Worm (Caenorhabditis elegans) whole organism, L1 larva: ENCODE measurements around the gene C29F9.9.
A peak's percentile ranks its signal among the peaks of the same experiment; 100 is the strongest.

Experiments
- C04F5.9 ChIP-seq: sonication (generic microtip); optimal IDR thresholded peaks from 2 replicates; lab custom pipeline; 2016; ENCODE audit warnings: missing genetic modification characterization, missing compliant biosample characterization
- C16A3.4 ChIP-seq: fragments of 150-350 bp; optimal IDR thresholded peaks from 2 replicates; lab custom pipeline; 2014; ENCODE audit warnings: missing biosample characterization, missing genetic modification characterization
- Y116A8C.19 ChIP-seq: sonication (generic microtip); optimal IDR thresholded peaks from 2 replicates; lab custom pipeline; 2016; ENCODE audit warnings: missing compliant biosample characterization, missing genetic modification characterization, borderline replicate concordance
- aly-2 ChIP-seq: fragments of 150-350 bp; optimal IDR thresholded peaks from 2 replicates; lab custom pipeline; 2014; ENCODE audit warnings: missing biosample characterization, missing genetic modification characterization
- ama-1 ChIP-seq: fragments of 150-350 bp; optimal IDR thresholded peaks from 2 replicates; lab custom pipeline; 2014
- ceh-82 ChIP-seq, 3 experiments: fragments of 150-350 bp in 1 of 3; sonication (generic microtip) in 2 of 3; optimal IDR thresholded peaks; 2 replicates each; lab custom pipeline; 2014 to 2017; ENCODE audit warnings: missing biosample characterization in 3 of 3, missing genetic modification characterization in 3 of 3
- ceh-88 ChIP-seq: fragments of 200-800 bp; sonication (Bioruptor generic); IDR thresholded peaks from 2 replicates; pipeline ENCODE4 v1.3.6; 2022; ENCODE audit warnings: missing genetic modification characterization, missing compliant biosample characterization
- ceh-90 ChIP-seq: sonication (generic microtip); optimal IDR thresholded peaks from 2 replicates; lab custom pipeline; 2016; ENCODE audit warnings: missing genetic modification characterization, missing compliant biosample characterization
- ces-1 ChIP-seq: fragments of 150-350 bp; optimal IDR thresholded peaks from 2 replicates; lab custom pipeline; 2014; ENCODE audit warnings: missing biosample characterization, missing genetic modification reagents, missing genetic modification characterization
- dpl-1 ChIP-seq, 3 experiments: fragments of 150-350 bp in 2 of 3; sonication (generic microtip) in 1 of 3; optimal IDR thresholded peaks; 2 replicates each; lab custom pipeline; 2014 to 2017; ENCODE audit warnings: missing biosample characterization in 3 of 3, missing genetic modification characterization in 3 of 3, missing genetic modification reagents in 3 of 3
- dsc-1 ChIP-seq: sonication (generic microtip); optimal IDR thresholded peaks from 2 replicates; lab custom pipeline; 2016; ENCODE audit warnings: mild to moderate bottlenecking, missing genetic modification characterization, missing compliant biosample characterization
- egl-13 ChIP-seq: sonication (generic microtip); optimal IDR thresholded peaks from 2 replicates; lab custom pipeline; 2016; ENCODE audit warnings: missing genotype, missing genetic modification reagents, missing genetic modification characterization, missing compliant biosample characterization
- elt-2 ChIP-seq: sonication (generic microtip); optimal IDR thresholded peaks from 2 replicates; lab custom pipeline; 2016; ENCODE audit warnings: missing genetic modification characterization, mild to moderate bottlenecking, inconsistent platforms, missing compliant biosample characterization, missing genetic modification reagents
- elt-3 ChIP-seq, 6 experiments: fragments of 150-350 bp in 1 of 6; sonication (generic microtip); optimal IDR thresholded peaks; 2 replicates each; lab custom pipeline; 2017 to 2018; ENCODE audit warnings: missing biosample characterization in 6 of 6, missing genetic modification characterization in 6 of 6, inconsistent platforms in 1 of 6
- fkh-10 ChIP-seq: sonication (generic microtip); optimal IDR thresholded peaks from 2 replicates; lab custom pipeline; 2017; ENCODE audit warnings: missing biosample characterization, missing genetic modification reagents, missing genetic modification characterization
- fkh-8 ChIP-seq: sonication (generic microtip); optimal IDR thresholded peaks from 2 replicates; lab custom pipeline; 2016; ENCODE audit warnings: mild to moderate bottlenecking, missing genetic modification characterization, missing compliant biosample characterization
- grh-1 ChIP-seq: fragments of 200-800 bp; sonication (Bioruptor generic); IDR thresholded peaks from 2 replicates; pipeline ENCODE4 v1.3.6; 2022; ENCODE audit warnings: missing genetic modification reagents, missing genetic modification characterization, missing compliant biosample characterization
- hlh-17 ChIP-seq: fragments of 200-800 bp; sonication (Bioruptor generic); optimal IDR thresholded peaks from 2 replicates; lab custom pipeline; 2018; ENCODE audit warnings: missing genetic modification characterization, mild to moderate bottlenecking, missing compliant biosample characterization, moderate library complexity, borderline replicate concordance
- hlh-4 ChIP-seq: sonication (generic microtip); optimal IDR thresholded peaks from 2 replicates; lab custom pipeline; 2016; ENCODE audit warnings: mild to moderate bottlenecking, missing genetic modification characterization, missing compliant biosample characterization
- irx-1 ChIP-seq: sonication (generic microtip); optimal IDR thresholded peaks from 2 replicates; lab custom pipeline; 2016; ENCODE audit warnings: missing genetic modification characterization, missing compliant biosample characterization
- isw-1 ChIP-seq: fragments of 200-800 bp; sonication (Bioruptor generic); IDR thresholded peaks from 2 replicates; pipeline ENCODE4 v1.3.6; 2022; ENCODE audit warnings: missing genetic modification characterization, missing compliant biosample characterization
- jun-1 ChIP-seq: fragments of 150-350 bp; optimal IDR thresholded peaks from 2 replicates; lab custom pipeline; 2014; ENCODE audit warnings: missing biosample characterization, missing genetic modification reagents, missing genetic modification characterization
- lin-13 ChIP-seq: fragments of 150-350 bp; optimal IDR thresholded peaks from 2 replicates; lab custom pipeline; 2014; ENCODE audit warnings: missing biosample characterization, missing genetic modification reagents, missing genetic modification characterization
- lin-14 ChIP-seq: fragments of 200-800 bp; sonication (Bioruptor generic); optimal IDR thresholded peaks from 2 replicates; lab custom pipeline; 2018; ENCODE audit warnings: mild to moderate bottlenecking, missing genetic modification characterization, moderate library complexity, missing compliant biosample characterization
- lin-15B ChIP-seq: fragments of 150-350 bp; sonication (generic microtip); optimal IDR thresholded peaks from 3 replicates; lab custom pipeline; 2014; ENCODE audit warnings: missing biosample characterization, missing genetic modification characterization
- lin-35 ChIP-seq, 2 experiments: fragments of 150-350 bp; optimal IDR thresholded peaks; 2 replicates each; lab custom pipeline; 2014; ENCODE audit warnings: missing biosample characterization in 2 of 2, missing genetic modification characterization in 2 of 2, missing genetic modification reagents in 2 of 2
- lin-39 ChIP-seq: fragments of 150-350 bp; optimal IDR thresholded peaks from 2 replicates; lab custom pipeline; 2014; ENCODE audit warnings: missing biosample characterization, missing genetic modification reagents, missing genetic modification characterization
- lir-3 ChIP-seq: sonication (generic microtip); optimal IDR thresholded peaks from 2 replicates; lab custom pipeline; 2016; ENCODE audit warnings: mild to moderate bottlenecking, missing genetic modification characterization, moderate library complexity, missing compliant biosample characterization; ENCODE audit not compliant: poor library complexity
- lsy-2 ChIP-seq, 2 experiments: fragments of 150-350 bp; optimal IDR thresholded peaks; 2 replicates each; lab custom pipeline; 2014; ENCODE audit warnings: missing biosample characterization in 2 of 2, missing genetic modification characterization in 2 of 2
- mab-9 ChIP-seq: fragments of 200-800 bp; sonication (Bioruptor generic); IDR thresholded peaks from 2 replicates; pipeline ENCODE4 v1.3.6; 2022; ENCODE audit warnings: missing genetic modification reagents, missing genetic modification characterization, missing compliant biosample characterization
- mdl-1 ChIP-seq, 2 experiments: fragments of 150-350 bp; optimal IDR thresholded peaks; 2 replicates each; lab custom pipeline; 2014 to 2017; ENCODE audit warnings: missing biosample characterization in 2 of 2, missing genetic modification characterization in 2 of 2, inconsistent platforms in 1 of 2
- mef-2 ChIP-seq: fragments of 150-350 bp; optimal IDR thresholded peaks from 2 replicates; lab custom pipeline; 2014; ENCODE audit warnings: missing biosample characterization, missing genetic modification characterization
- mep-1 ChIP-seq: fragments of 150-350 bp; optimal IDR thresholded peaks from 2 replicates; lab custom pipeline; 2014; ENCODE audit warnings: missing biosample characterization, missing genetic modification characterization
- nhr-11 ChIP-seq: fragments of 150-350 bp; optimal IDR thresholded peaks from 2 replicates; lab custom pipeline; 2014; ENCODE audit warnings: missing biosample characterization, missing genetic modification characterization
- nhr-20 ChIP-seq: sonication (generic microtip); optimal IDR thresholded peaks from 2 replicates; lab custom pipeline; 2016; ENCODE audit warnings: mild to moderate bottlenecking, missing genetic modification characterization, missing compliant biosample characterization
- nhr-28 ChIP-seq: fragments of 150-350 bp; optimal IDR thresholded peaks from 2 replicates; lab custom pipeline; 2014; ENCODE audit warnings: missing biosample characterization, missing genetic modification characterization
- nhr-71 ChIP-seq: sonication (generic microtip); optimal IDR thresholded peaks from 2 replicates; lab custom pipeline; 2016; ENCODE audit warnings: mild to moderate bottlenecking, missing genetic modification characterization, moderate library complexity, missing compliant biosample characterization
- nhr-77 ChIP-seq: fragments of 150-350 bp; optimal IDR thresholded peaks from 2 replicates; lab custom pipeline; 2014; ENCODE audit warnings: missing biosample characterization, missing genetic modification characterization
- nhr-84 ChIP-seq: sonication (generic microtip); optimal IDR thresholded peaks from 2 replicates; lab custom pipeline; 2017; ENCODE audit warnings: missing biosample characterization, missing genetic modification characterization
- nhr-85 ChIP-seq: sonication (generic microtip); peaks from one replicate; lab custom pipeline; 2016; ENCODE audit warnings: missing genetic modification characterization, inconsistent platforms, missing compliant biosample characterization
- nhr-90 ChIP-seq: sonication (generic microtip); optimal IDR thresholded peaks from 2 replicates; lab custom pipeline; 2016; ENCODE audit warnings: mild to moderate bottlenecking, missing genetic modification characterization, missing compliant biosample characterization; ENCODE audit not compliant: poor library complexity
- pax-3 ChIP-seq: fragments of 200-800 bp; sonication (Bioruptor generic); optimal IDR thresholded peaks from 2 replicates; lab custom pipeline; 2018; ENCODE audit warnings: mild to moderate bottlenecking, missing genetic modification characterization, moderate library complexity, missing compliant biosample characterization
- pqm-1 ChIP-seq: sonication (generic microtip); optimal IDR thresholded peaks from 3 replicates; lab custom pipeline; 2017; ENCODE audit warnings: missing biosample characterization, missing genetic modification characterization
- rnt-1 ChIP-seq: sonication (generic microtip); optimal IDR thresholded peaks from 2 replicates; lab custom pipeline; 2016; ENCODE audit warnings: mild to moderate bottlenecking, missing genetic modification characterization, moderate library complexity, missing compliant biosample characterization
- skn-1 ChIP-seq: fragments of 150-350 bp; optimal IDR thresholded peaks from 2 replicates; lab custom pipeline; 2014; ENCODE audit warnings: missing biosample characterization, missing genetic modification characterization
- sox-4 ChIP-seq: sonication (generic microtip); optimal IDR thresholded peaks from 2 replicates; lab custom pipeline; 2016; ENCODE audit warnings: missing genetic modification characterization, missing compliant biosample characterization
- swsn-7 ChIP-seq: sonication (generic microtip); optimal IDR thresholded peaks from 2 replicates; lab custom pipeline; 2016; ENCODE audit warnings: missing genetic modification characterization, missing compliant biosample characterization
- tbx-2 ChIP-seq: sonication (generic microtip); optimal IDR thresholded peaks from 2 replicates; lab custom pipeline; 2016; ENCODE audit warnings: missing genetic modification characterization, missing compliant biosample characterization
- vab-15 ChIP-seq: sonication (generic microtip); optimal IDR thresholded peaks from 2 replicates; lab custom pipeline; 2017; ENCODE audit warnings: missing genotype, mild to moderate bottlenecking, missing genetic modification characterization, missing compliant biosample characterization
- xbp-1 ChIP-seq: sonication (generic microtip); optimal IDR thresholded peaks from 2 replicates; lab custom pipeline; 2016; ENCODE audit warnings: missing genetic modification characterization, missing compliant biosample characterization
- zag-1 ChIP-seq: fragments of 150-350 bp; optimal IDR thresholded peaks from 2 replicates; lab custom pipeline; 2014; ENCODE audit warnings: missing biosample characterization, missing genetic modification characterization
- zip-4 ChIP-seq: fragments of 200-800 bp; sonication (Bioruptor generic); optimal IDR thresholded peaks from 2 replicates; lab custom pipeline; 2018; ENCODE audit warnings: mild to moderate bottlenecking, missing genetic modification characterization, moderate library complexity, missing compliant biosample characterization
- ztf-4 ChIP-seq: fragments of 150-350 bp; optimal IDR thresholded peaks from 2 replicates; lab custom pipeline; 2014; ENCODE audit warnings: missing biosample characterization, missing genetic modification characterization

The C29F9.9 gene

DNA sequence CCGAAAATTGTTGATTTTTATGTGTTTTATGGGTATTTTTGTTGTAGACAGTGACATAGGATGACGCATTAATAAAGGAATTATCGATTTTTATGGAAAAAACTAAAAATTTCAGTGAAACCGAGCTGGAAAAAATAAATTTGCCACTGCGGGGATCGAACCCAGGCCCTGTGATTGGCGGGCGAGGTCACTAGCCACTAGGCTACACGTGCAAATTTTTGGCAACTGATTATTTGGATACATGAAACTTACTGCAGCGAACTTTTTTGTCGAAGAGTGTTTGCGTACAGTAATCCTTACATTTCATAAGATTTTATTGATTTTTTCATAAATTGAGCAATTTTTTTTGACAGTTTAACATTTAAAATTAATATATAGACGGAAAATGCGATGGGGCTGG is 9.6 kb downstream of the C29F9.9 start:
- TF ChIP-seq dpl-1 (GFP tag; optimal IDR thresholded peaks at IDR 0.05; lab: Kevin White, UChicago) (peak in 2 of 3 experiments; percentile 14 to 19), nhr-77 (peak; percentile 42), Y116A8C.19 (tag; lab: Kevin White, UChicago) (no peak), aly-2 (peak; percentile 81), dsc-1 (tag; lab: Kevin White, UChicago) (peak; percentile 50), lin-15B (tag; lab: Kevin White, UChicago) (peak; percentile 2), jun-1 (tag; lab: Kevin White, UChicago) (peak; percentile 16), lsy-2 (tag; optimal IDR thresholded peaks at IDR 0.05; lab: Kevin White, UChicago) (peak; percentile 31 to 50), rnt-1 (tag; lab: Kevin White, UChicago) (peak; percentile 60), fkh-8 (tag; lab: Kevin White, UChicago) (no peak), vab-15 (tag; lab: Kevin White, UChicago) (no peak), xbp-1 (peak; percentile 26), hlh-17 (GFP tag; lab: Kevin White, UChicago) (no peak), nhr-28 (no peak), hlh-4 (tag; lab: Kevin White, UChicago) (no peak), ceh-90 (tag; lab: Kevin White, UChicago) (no peak), mef-2 (tag; lab: Kevin White, UChicago) (no peak), elt-2 (peak; percentile 52), egl-13 (no peak), mep-1 (tag; lab: Kevin White, UChicago) (peak; percentile 56), tbx-2 (tag; lab: Kevin White, UChicago) (peak; percentile 40), ztf-4 (tag; lab: Kevin White, UChicago) (no peak), irx-1 (tag; lab: Kevin White, UChicago) (peak; percentile 26), fkh-10 (GFP tag; lab: Kevin White, UChicago) (no peak), mdl-1 (tag; optimal IDR thresholded peaks at IDR 0.05; lab: Kevin White, UChicago) (peak in 1 of 2 experiments; percentile 16), pax-3 (tag; lab: Kevin White, UChicago) (peak; percentile 35), nhr-20 (tag; lab: Kevin White, UChicago) (peak; percentile 54), elt-3 (tag; optimal IDR thresholded peaks at IDR 0.05; lab: Kevin White, UChicago) (peak in 1 of 6 experiments; percentile 9), nhr-11 (tag; lab: Kevin White, UChicago) (no peak), lin-14 (GFP tag; lab: Kevin White, UChicago) (peak; percentile 46), mab-9 (GFP tag; lab: Robert Waterston, UW) (no peak), lin-13 (GFP tag; lab: Kevin White, UChicago) (peak; percentile 42), ceh-88 (no peak), sox-4 (tag; lab: Kevin White, UChicago) (no peak), nhr-85 (tag; lab: Kevin White, UChicago) (peak; percentile 68), grh-1 (GFP tag; lab: Robert Waterston, UW) (peak; percentile 32; the same call in 1 of the 2 replicates), pqm-1 (tag; lab: Kevin White, UChicago) (no peak), C16A3.4 (peak; percentile 4), C04F5.9 (tag; lab: Kevin White, UChicago) (peak; percentile 5), isw-1 (GFP tag; lab: Robert Waterston, UW) (peak; percentile 2; the same call in 1 of the 2 replicates), zip-4 (GFP tag; lab: Kevin White, UChicago) (peak; percentile 27), ama-1 (lab: Kevin White, UChicago) (peak; percentile 43), nhr-71 (tag; lab: Kevin White, UChicago) (peak; percentile 76), zag-1 (no peak), lin-35 (GFP tag; optimal IDR thresholded peaks at IDR 0.05; lab: Kevin White, UChicago) (peak; percentile 15 to 56), nhr-84 (tag; lab: Kevin White, UChicago) (no peak), ces-1 (GFP tag; lab: Kevin White, UChicago) (no peak), lin-39 (peak; percentile 38), ceh-82 (tag; optimal IDR thresholded peaks at IDR 0.05; lab: Kevin White, UChicago) (peak in 2 of 3 experiments; percentile 17 to 31), swsn-7 (tag; lab: Kevin White, UChicago) (peak; percentile 49), skn-1 (tag; lab: Kevin White, UChicago) (peak; percentile 26), lir-3 (tag; lab: Kevin White, UChicago) (no peak), nhr-90 (peak; percentile 73)
